Worm (Caenorhabditis elegans) whole organism, young adult: Measurements from ENCODE around the gene drd-1.

ENCODE experiments used
- B0336.3 ChIP-seq: fragments of 200-800 bp; sonication (Bioruptor generic); IDR thresholded peaks from 2 replicates; pipeline ENCODE4 v1.3.6; 2022; ENCODE audit warnings: missing genetic modification characterization, missing compliant biosample characterization
- C17E4.6 ChIP-seq: fragments of 200-800 bp; sonication (Bioruptor generic); IDR thresholded peaks from 2 replicates; pipeline ENCODE4 v1.3.6; 2022; ENCODE audit warnings: missing genetic modification reagents, missing genetic modification characterization, missing compliant biosample characterization
- D2030.7 ChIP-seq: fragments of 200-800 bp; sonication (Bioruptor generic); IDR thresholded peaks from 2 replicates; pipeline ENCODE4 v1.3.6; 2022; ENCODE audit warnings: missing genetic modification reagents, missing genetic modification characterization, missing compliant biosample characterization
- F22D6.2 ChIP-seq: sonication (generic microtip); optimal IDR thresholded peaks from 2 replicates; lab custom pipeline; 2016; ENCODE audit warnings: mild to moderate bottlenecking, missing genetic modification characterization, missing compliant biosample characterization
- F37B4.10 ChIP-seq: fragments of 200-800 bp; sonication (Bioruptor generic); IDR thresholded peaks from 2 replicates; pipeline ENCODE4 v1.3.6; 2022; ENCODE audit warnings: missing genetic modification characterization, missing compliant biosample characterization
- F52B5.7 ChIP-seq: sonication (generic microtip); optimal IDR thresholded peaks from 2 replicates; lab custom pipeline; 2016; ENCODE audit warnings: mild to moderate bottlenecking, missing genetic modification characterization, missing compliant biosample characterization
- K11D2.4 ChIP-seq: fragments of 200-800 bp; sonication (Bioruptor generic); IDR thresholded peaks from 2 replicates; pipeline ENCODE4 v1.3.6; 2022; ENCODE audit warnings: missing genetic modification reagents, missing genetic modification characterization, missing compliant biosample characterization
- T26A5.8 ChIP-seq: sonication (generic microtip); optimal IDR thresholded peaks from 2 replicates; lab custom pipeline; 2016; ENCODE audit warnings: missing genetic modification characterization, missing compliant biosample characterization
- Y79H2A.3 ChIP-seq: fragments of 200-800 bp; sonication (Bioruptor generic); conservative IDR thresholded peaks from 2 replicates; pipeline ENCODE4 v1.3.6; 2022; ENCODE audit warnings: missing genetic modification reagents, missing genetic modification characterization, missing compliant biosample characterization
- Y95B8A.8 ChIP-seq: fragments of 200-800 bp; sonication (Bioruptor generic); IDR thresholded peaks from 2 replicates; pipeline ENCODE4 v1.3.6; 2022; ENCODE audit warnings: missing genetic modification reagents, missing genetic modification characterization, missing compliant biosample characterization
- ZK185.1 ChIP-seq: sonication (generic microtip); optimal IDR thresholded peaks from 2 replicates; lab custom pipeline; 2016; ENCODE audit warnings: mild to moderate bottlenecking, missing genetic modification characterization, missing compliant biosample characterization; ENCODE audit not compliant: poor library complexity, severe bottlenecking
- akir-1 ChIP-seq: fragments of 200-800 bp; sonication (Bioruptor generic); optimal IDR thresholded peaks from 2 replicates; lab custom pipeline; 2018; ENCODE audit warnings: mild to moderate bottlenecking, missing genetic modification characterization, moderate library complexity, missing compliant biosample characterization
- aptf-2 ChIP-seq: fragments of 200-800 bp; sonication (Bioruptor generic); conservative IDR thresholded peaks from 2 replicates; pipeline ENCODE4 v1.3.6; 2022; ENCODE audit warnings: missing genetic modification reagents, missing genetic modification characterization, missing compliant biosample characterization
- attf-5 ChIP-seq: fragments of 200-800 bp; sonication (Bioruptor generic); optimal IDR thresholded peaks from 2 replicates; lab custom pipeline; 2018; ENCODE audit warnings: mild to moderate bottlenecking, missing genetic modification characterization, missing compliant biosample characterization
- attf-6 ChIP-seq: fragments of 200-800 bp; sonication (Bioruptor generic); IDR thresholded peaks from 2 replicates; pipeline ENCODE4 v1.3.6; 2022; ENCODE audit warnings: missing genetic modification reagents, missing genetic modification characterization, missing compliant biosample characterization
- ccch-3 ChIP-seq: fragments of 200-800 bp; sonication (Bioruptor generic); optimal IDR thresholded peaks from 2 replicates; lab custom pipeline; 2018; ENCODE audit warnings: mild to moderate bottlenecking, missing genetic modification characterization, missing compliant biosample characterization
- ceh-58 ChIP-seq: fragments of 200-800 bp; sonication (Bioruptor generic); IDR thresholded peaks from 2 replicates; pipeline ENCODE4 v1.3.6; 2022; ENCODE audit warnings: missing genetic modification characterization, missing compliant biosample characterization
- chd-7 ChIP-seq: sonication (generic microtip); optimal IDR thresholded peaks from 2 replicates; lab custom pipeline; 2016; ENCODE audit warnings: mild to moderate bottlenecking, missing genetic modification characterization, moderate library complexity, missing compliant biosample characterization
- die-1 ChIP-seq: sonication (generic microtip); optimal IDR thresholded peaks from 2 replicates; lab custom pipeline; 2016; ENCODE audit warnings: missing genotype, mild to moderate bottlenecking, missing genetic modification characterization, missing compliant biosample characterization
- dpff-1 ChIP-seq: sonication (generic microtip); optimal IDR thresholded peaks from 2 replicates; lab custom pipeline; 2017; ENCODE audit warnings: mild to moderate bottlenecking, missing genetic modification characterization, missing compliant biosample characterization
- egrh-3 ChIP-seq: fragments of 200-800 bp; sonication (Bioruptor generic); IDR thresholded peaks from 2 replicates; pipeline ENCODE4 v1.3.6; 2022; ENCODE audit warnings: missing genetic modification reagents, missing genetic modification characterization, missing compliant biosample characterization
- hlh-12 ChIP-seq: sonication (generic microtip); optimal IDR thresholded peaks from 2 replicates; lab custom pipeline; 2016; ENCODE audit warnings: missing genetic modification characterization, missing compliant biosample characterization
- hlh-26 ChIP-seq: fragments of 200-800 bp; sonication (Bioruptor generic); conservative IDR thresholded peaks from 2 replicates; pipeline ENCODE4 v1.3.6; 2022; ENCODE audit warnings: missing genetic modification reagents, missing genetic modification characterization, missing compliant biosample characterization
- hsf-1 ChIP-seq: fragments of 200-800 bp; sonication (Bioruptor generic); IDR thresholded peaks from 2 replicates; pipeline ENCODE4 v1.3.6; 2022; ENCODE audit warnings: missing genetic modification reagents, missing genetic modification characterization, missing compliant biosample characterization
- lag-1 ChIP-seq: fragments of 200-800 bp; sonication (Bioruptor generic); IDR thresholded peaks from 2 replicates; pipeline ENCODE4 v1.3.6; 2022; ENCODE audit warnings: missing genetic modification reagents, missing genetic modification characterization, missing compliant biosample characterization
- let-526 ChIP-seq: fragments of 200-800 bp; sonication (Bioruptor generic); IDR thresholded peaks from 2 replicates; pipeline ENCODE4 v1.3.6; 2022; ENCODE audit warnings: missing genetic modification reagents, missing genetic modification characterization, missing compliant biosample characterization
- let-607 ChIP-seq, 2 experiments: fragments of 200-800 bp in 1 of 2; sonication (Bioruptor generic) in 1 of 2; sonication (generic microtip) in 1 of 2; optimal IDR thresholded peaks; 2 replicates each; lab custom pipeline; 2016 to 2018; ENCODE audit warnings: mild to moderate bottlenecking in 2 of 2, missing compliant biosample characterization in 2 of 2, missing genetic modification characterization in 2 of 2, moderate library complexity in 2 of 2, missing genotype in 1 of 2
- lin-35 ChIP-seq, 3 experiments: fragments of 150-350 bp in 2 of 3; sonication (generic microtip) in 1 of 3; optimal IDR thresholded peaks; 2 replicates each; lab custom pipeline; 2014 to 2018; ENCODE audit warnings: missing biosample characterization in 3 of 3, missing genetic modification characterization in 3 of 3, missing genetic modification reagents in 3 of 3
- lir-1 ChIP-seq: fragments of 200-800 bp; sonication (Bioruptor generic); conservative IDR thresholded peaks from 2 replicates; pipeline ENCODE4 v1.3.6; 2022; ENCODE audit warnings: missing genetic modification reagents, missing genetic modification characterization, missing compliant biosample characterization
- nfya-2 ChIP-seq: fragments of 200-800 bp; sonication (Bioruptor generic); IDR thresholded peaks from 2 replicates; pipeline ENCODE4 v1.3.6; 2022; ENCODE audit warnings: missing genetic modification reagents, missing genetic modification characterization, missing compliant biosample characterization
- nhr-27 ChIP-seq: fragments of 200-800 bp; sonication (Bioruptor generic); optimal IDR thresholded peaks from 2 replicates; lab custom pipeline; 2018; ENCODE audit warnings: mild to moderate bottlenecking, missing genetic modification characterization, moderate library complexity, missing compliant biosample characterization
- nhr-80 ChIP-seq: sonication (generic microtip); optimal IDR thresholded peaks from 2 replicates; lab custom pipeline; 2016; ENCODE audit warnings: missing genetic modification characterization, missing compliant biosample characterization
- rec-8 ChIP-seq, 2 experiments: sonication (generic microtip); optimal IDR thresholded peaks; 2 replicates each; lab custom pipeline; 2016; ENCODE audit warnings: mild to moderate bottlenecking in 2 of 2, missing genetic modification characterization in 2 of 2, missing genetic modification reagents in 2 of 2, missing genotype in 2 of 2, missing biosample characterization in 1 of 2, missing compliant biosample characterization in 1 of 2, moderate library complexity in 1 of 2
- repo-1 ChIP-seq: sonication (generic microtip); optimal IDR thresholded peaks from 2 replicates; lab custom pipeline; 2017; ENCODE audit warnings: mild to moderate bottlenecking, missing genetic modification characterization, missing compliant biosample characterization
- sdz-38 ChIP-seq: sonication (generic microtip); optimal IDR thresholded peaks from 2 replicates; lab custom pipeline; 2016; ENCODE audit warnings: missing genotype, missing genetic modification characterization, missing compliant biosample characterization
- sea-2 ChIP-seq: fragments of 200-800 bp; sonication (Bioruptor generic); IDR thresholded peaks from 2 replicates; pipeline ENCODE4 v1.3.6; 2022; ENCODE audit warnings: missing genetic modification characterization, missing compliant biosample characterization
- snpc-1.3 ChIP-seq: sonication (generic microtip); optimal IDR thresholded peaks from 2 replicates; lab custom pipeline; 2017; ENCODE audit warnings: missing genetic modification characterization, mild to moderate bottlenecking, missing compliant biosample characterization, antibody characterized with exemption, moderate library complexity, missing genotype, missing genetic modification reagents; ENCODE audit not compliant: insufficient read depth
- somi-1 ChIP-seq: fragments of 200-800 bp; sonication (Bioruptor generic); optimal IDR thresholded peaks from 2 replicates; lab custom pipeline; 2018; ENCODE audit warnings: mild to moderate bottlenecking, missing genetic modification characterization, missing compliant biosample characterization
- tbp1 ChIP-seq: fragments of 200-800 bp; sonication (Bioruptor generic); optimal IDR thresholded peaks from 2 replicates; lab custom pipeline; 2018; ENCODE audit warnings: mild to moderate bottlenecking, missing genetic modification characterization, missing compliant biosample characterization
- unc-62 ChIP-seq: fragments of 150-350 bp; optimal IDR thresholded peaks from 2 replicates; lab custom pipeline; 2014; ENCODE audit warnings: missing biosample characterization, missing genetic modification reagents, missing genetic modification characterization
- ztf-18 ChIP-seq: sonication (generic microtip); optimal IDR thresholded peaks from 2 replicates; lab custom pipeline; 2016; ENCODE audit warnings: missing genotype, mild to moderate bottlenecking, missing genetic modification characterization, missing compliant biosample characterization
- ztf-28 ChIP-seq: fragments of 200-800 bp; sonication (Bioruptor generic); IDR thresholded peaks from 2 replicates; pipeline ENCODE4 v1.3.6; 2022; ENCODE audit warnings: missing genetic modification reagents, missing genetic modification characterization, missing compliant biosample characterization
- ztf-6 ChIP-seq: fragments of 200-800 bp; sonication (Bioruptor generic); IDR thresholded peaks from 2 replicates; pipeline ENCODE4 v1.3.6; 2022; ENCODE audit warnings: missing genetic modification reagents, missing genetic modification characterization, missing compliant biosample characterization

The drd-1 gene

ce11 chrII:8394205-8394604 is 6.4 kb downstream of the drd-1 start, which contains the start of gene F49E12.8:
Gene F49E12.8, minus strand, starts transcription at chrII:8394305.
- no peak for TF ChIP-seq Y95B8A.8
- TF ChIP-seq lin-35 (GFP tag; optimal IDR thresholded peaks at IDR 0.05; lab: Kevin White, UChicago) = no peak
- no peak for TF ChIP-seq sdz-38
- TF ChIP-seq ccch-3 = no peak
- no peak for TF ChIP-seq hlh-26 (GFP tag; lab: Robert Waterston, UW)
- no peak for TF ChIP-seq attf-5 (GFP tag; lab: Kevin White, UChicago)
- no peak for TF ChIP-seq nhr-80 (tag; lab: Kevin White, UChicago)
- TF ChIP-seq akir-1 (GFP tag; lab: Kevin White, UChicago) = no peak
- no peak for TF ChIP-seq K11D2.4 (GFP tag; lab: Robert Waterston, UW)
- no peak for TF ChIP-seq ceh-58 (GFP tag; lab: Robert Waterston, UW)
- TF ChIP-seq T26A5.8 (tag; lab: Kevin White, UChicago) = no peak

ce11 chrII:8396041-8396440 is 8.2 kb downstream of the drd-1 start, which contains the start of gene F49E12.7:
Gene F49E12.7, minus strand, starts transcription at chrII:8396141.
- TF ChIP-seq hlh-12 (tag; lab: Kevin White, UChicago) = no peak
- TF ChIP-seq chd-7 = no peak
- TF ChIP-seq C17E4.6 = no peak
- no peak for TF ChIP-seq somi-1 (GFP tag; lab: Kevin White, UChicago)
- no peak for TF ChIP-seq F22D6.2 (tag; lab: Kevin White, UChicago)
- TF ChIP-seq rec-8 (tag; optimal IDR thresholded peaks at IDR 0.05; lab: Kevin White, UChicago) = no peak
- TF ChIP-seq D2030.7 (GFP tag; lab: Robert Waterston, UW) = no peak
- no peak for TF ChIP-seq attf-5 (GFP tag; lab: Kevin White, UChicago)
- TF ChIP-seq hsf-1 (GFP tag; lab: Robert Waterston, UW) = no peak
- no peak for TF ChIP-seq B0336.3 (GFP tag; lab: Robert Waterston, UW)
- TF ChIP-seq ztf-28 (GFP tag; lab: Robert Waterston, UW) = no peak
- TF ChIP-seq hlh-26 (GFP tag; lab: Robert Waterston, UW) = no peak
- no peak for TF ChIP-seq die-1 (tag; lab: Kevin White, UChicago)
- TF ChIP-seq egrh-3 = no peak
- TF ChIP-seq lag-1 (GFP tag; lab: Robert Waterston, UW) = no peak

ce11 chrII:8399064-8399463 is 11.2 kb downstream of the drd-1 start, which contains the start of gene dod-23:
Gene dod-23, minus strand, starts transcription at chrII:8399164.
- TF ChIP-seq Y79H2A.3 (GFP tag; lab: Robert Waterston, UW) = no peak
- no peak for TF ChIP-seq dpff-1
- TF ChIP-seq ZK185.1 (tag; lab: Kevin White, UChicago) = no peak
- TF ChIP-seq nfya-2 (GFP tag; lab: Robert Waterston, UW) = no peak
- no peak for TF ChIP-seq F52B5.7 (tag; lab: Kevin White, UChicago)
- TF ChIP-seq F37B4.10 = no peak

ce11 chrII:8399997-8400396 is 12.1 kb downstream of the drd-1 start:
- TF ChIP-seq let-607 (tag; optimal IDR thresholded peaks at IDR 0.05; lab: Kevin White, UChicago) (peak in 1 of 2 experiments; percentile 59), nhr-80 (tag; lab: Kevin White, UChicago) (peak; percentile 73), lin-35 (GFP tag; optimal IDR thresholded peaks at IDR 0.05; lab: Kevin White, UChicago) (no peak), nfya-2 (GFP tag; lab: Robert Waterston, UW) (no peak), unc-62 (GFP tag; lab: Kevin White, UChicago) (peak; percentile 92), sdz-38 (no peak)

- no peak for TF ChIP-seq sea-2 (GFP tag; lab: Robert Waterston, UW)
- TF ChIP-seq ztf-18 (tag; lab: Kevin White, UChicago) = no peak
- TF ChIP-seq lir-1 (GFP tag; lab: Robert Waterston, UW) = no peak
- no peak for TF ChIP-seq attf-6
- no peak for TF ChIP-seq aptf-2 (GFP tag; lab: Robert Waterston, UW)
- no peak for TF ChIP-seq tbp1
- no peak for TF ChIP-seq ccch-3
- no peak for TF ChIP-seq repo-1 (tag; lab: Kevin White, UChicago)
- TF ChIP-seq nhr-27 (tag; lab: Kevin White, UChicago) = no peak
- no peak for TF ChIP-seq ztf-6 (GFP tag; lab: Robert Waterston, UW)
- no peak for TF ChIP-seq snpc-1.3 (tag; lab: Kevin White, UChicago)
- no peak for TF ChIP-seq let-526 (GFP tag; lab: Robert Waterston, UW)
Measured at ce11 chrII:8404748-8405147, 16.9 kb downstream of the drd-1 start, which contains the start of gene skpo-1. Gene skpo-1, minus strand, starts transcription at chrII:8404848.
